Worm (Caenorhabditis elegans) whole organism, young adult: ENCODE data around the gene rpn-3.
A peak's percentile ranks its signal among the peaks of the same experiment; 100 is the strongest.

Source experiments
- B0261.1 ChIP-seq: sonication (generic microtip); optimal IDR thresholded peaks from 2 replicates; lab custom pipeline; 2016; ENCODE audit warnings: mild to moderate bottlenecking, missing genetic modification characterization, moderate library complexity, missing compliant biosample characterization
- C17E4.6 ChIP-seq: fragments of 200-800 bp; sonication (Bioruptor generic); IDR thresholded peaks from 2 replicates; pipeline ENCODE4 v1.3.6; 2022; ENCODE audit warnings: missing genetic modification reagents, missing genetic modification characterization, missing compliant biosample characterization
- D2030.7 ChIP-seq: fragments of 200-800 bp; sonication (Bioruptor generic); IDR thresholded peaks from 2 replicates; pipeline ENCODE4 v1.3.6; 2022; ENCODE audit warnings: missing genetic modification reagents, missing genetic modification characterization, missing compliant biosample characterization
- F10E7.11 ChIP-seq: sonication (generic microtip); optimal IDR thresholded peaks from 2 replicates; lab custom pipeline; 2017; ENCODE audit warnings: mild to moderate bottlenecking, missing genetic modification characterization, moderate library complexity, missing compliant biosample characterization
- F23B12.7 ChIP-seq: sonication (generic microtip); optimal IDR thresholded peaks from 2 replicates; lab custom pipeline; 2017; ENCODE audit warnings: missing genetic modification characterization, mild to moderate bottlenecking, missing compliant biosample characterization, antibody characterized with exemption, moderate library complexity; ENCODE audit not compliant: insufficient read depth
- F37B4.10 ChIP-seq: fragments of 200-800 bp; sonication (Bioruptor generic); IDR thresholded peaks from 2 replicates; pipeline ENCODE4 v1.3.6; 2022; ENCODE audit warnings: missing genetic modification characterization, missing compliant biosample characterization
- F57C9.4 ChIP-seq: sonication (generic microtip); optimal IDR thresholded peaks from 2 replicates; lab custom pipeline; 2017; ENCODE audit warnings: mild to moderate bottlenecking, missing genetic modification characterization, missing compliant biosample characterization
- K11D2.4 ChIP-seq: fragments of 200-800 bp; sonication (Bioruptor generic); IDR thresholded peaks from 2 replicates; pipeline ENCODE4 v1.3.6; 2022; ENCODE audit warnings: missing genetic modification reagents, missing genetic modification characterization, missing compliant biosample characterization
- T07F8.4 ChIP-seq: sonication (generic microtip); optimal IDR thresholded peaks from 2 replicates; lab custom pipeline; 2016; ENCODE audit warnings: mild to moderate bottlenecking, missing genetic modification characterization, moderate library complexity, missing compliant biosample characterization
- Y56A3A.18 ChIP-seq: fragments of 200-800 bp; sonication (Bioruptor generic); IDR thresholded peaks from 2 replicates; pipeline ENCODE4 v1.3.6; 2022; ENCODE audit warnings: missing genetic modification reagents, missing genetic modification characterization, missing compliant biosample characterization
- ZK185.1 ChIP-seq: sonication (generic microtip); optimal IDR thresholded peaks from 2 replicates; lab custom pipeline; 2016; ENCODE audit warnings: mild to moderate bottlenecking, missing genetic modification characterization, missing compliant biosample characterization; ENCODE audit not compliant: poor library complexity, severe bottlenecking
- akir-1 ChIP-seq: fragments of 200-800 bp; sonication (Bioruptor generic); optimal IDR thresholded peaks from 2 replicates; lab custom pipeline; 2018; ENCODE audit warnings: mild to moderate bottlenecking, missing genetic modification characterization, moderate library complexity, missing compliant biosample characterization
- ama-1 ChIP-seq, 3 experiments: fragments of 150-350 bp in 1 of 3; sonication (generic microtip) in 2 of 3; optimal IDR thresholded peaks; 2 replicates each; lab custom pipeline; 2014 to 2018; ENCODE audit warnings: missing biosample characterization in 2 of 3, missing genetic modification characterization in 2 of 3, missing genetic modification reagents in 2 of 3
- aptf-2 ChIP-seq: fragments of 200-800 bp; sonication (Bioruptor generic); conservative IDR thresholded peaks from 2 replicates; pipeline ENCODE4 v1.3.6; 2022; ENCODE audit warnings: missing genetic modification reagents, missing genetic modification characterization, missing compliant biosample characterization
- atf-7 ChIP-seq: sonication (generic microtip); optimal IDR thresholded peaks from 2 replicates; lab custom pipeline; 2017; ENCODE audit warnings: mild to moderate bottlenecking, missing genetic modification characterization, missing compliant biosample characterization
- bed-2 ChIP-seq: fragments of 200-800 bp; sonication (Bioruptor generic); IDR thresholded peaks from 2 replicates; pipeline ENCODE4 v1.3.6; 2022; ENCODE audit warnings: missing genetic modification reagents, missing genetic modification characterization, missing compliant biosample characterization
- cebp-1 ChIP-seq, 2 experiments: fragments of 200-800 bp in 1 of 2; sonication (Bioruptor generic) in 1 of 2; sonication (generic microtip) in 1 of 2; IDR thresholded peaks in 1 of 2; optimal IDR thresholded peaks in 1 of 2; 2 replicates each; pipeline versions ENCODE4 v1.3.6 to Lab custom; 2017 to 2022; ENCODE audit warnings: missing compliant biosample characterization in 2 of 2, missing genetic modification characterization in 2 of 2, mild to moderate bottlenecking in 1 of 2, missing genetic modification reagents in 1 of 2, moderate library complexity in 1 of 2
- ceh-100 ChIP-seq: fragments of 200-800 bp; sonication (Bioruptor generic); IDR thresholded peaks from 2 replicates; pipeline ENCODE4 v1.3.6; 2022; ENCODE audit warnings: missing genetic modification reagents, missing genetic modification characterization, missing compliant biosample characterization
- ceh-27 ChIP-seq: fragments of 200-800 bp; sonication (Bioruptor generic); optimal IDR thresholded peaks from 2 replicates; lab custom pipeline; 2018; ENCODE audit warnings: mild to moderate bottlenecking, missing genetic modification characterization, moderate library complexity, missing compliant biosample characterization
- ceh-91 ChIP-seq: fragments of 200-800 bp; sonication (Bioruptor generic); IDR thresholded peaks from 2 replicates; pipeline ENCODE4 v1.3.6; 2022; ENCODE audit warnings: missing genetic modification reagents, missing genetic modification characterization, missing compliant biosample characterization
- dox-1 ChIP-seq: fragments of 200-800 bp; sonication (Bioruptor generic); IDR thresholded peaks from 2 replicates; pipeline ENCODE4 v1.3.6; 2022; ENCODE audit warnings: missing genetic modification reagents, missing genetic modification characterization, missing compliant biosample characterization
- egrh-3 ChIP-seq: fragments of 200-800 bp; sonication (Bioruptor generic); IDR thresholded peaks from 2 replicates; pipeline ENCODE4 v1.3.6; 2022; ENCODE audit warnings: missing genetic modification reagents, missing genetic modification characterization, missing compliant biosample characterization
- ekl-4 ChIP-seq: fragments of 200-800 bp; sonication (Bioruptor generic); IDR thresholded peaks from 2 replicates; pipeline ENCODE4 v1.3.6; 2022; ENCODE audit warnings: missing genetic modification reagents, missing genetic modification characterization, missing compliant biosample characterization
- ets-4 ChIP-seq: fragments of 200-800 bp; sonication (Bioruptor generic); optimal IDR thresholded peaks from 2 replicates; lab custom pipeline; 2018; ENCODE audit warnings: mild to moderate bottlenecking, missing genetic modification characterization, missing compliant biosample characterization
- hlh-12 ChIP-seq: sonication (generic microtip); optimal IDR thresholded peaks from 2 replicates; lab custom pipeline; 2016; ENCODE audit warnings: missing genetic modification characterization, missing compliant biosample characterization
- hlh-26 ChIP-seq: fragments of 200-800 bp; sonication (Bioruptor generic); conservative IDR thresholded peaks from 2 replicates; pipeline ENCODE4 v1.3.6; 2022; ENCODE audit warnings: missing genetic modification reagents, missing genetic modification characterization, missing compliant biosample characterization
- hmg-20 ChIP-seq: fragments of 200-800 bp; sonication (Bioruptor generic); IDR thresholded peaks from 2 replicates; pipeline ENCODE4 v1.3.6; 2022; ENCODE audit warnings: missing genetic modification reagents, missing genetic modification characterization, missing compliant biosample characterization
- let-607 ChIP-seq, 2 experiments: fragments of 200-800 bp in 1 of 2; sonication (Bioruptor generic) in 1 of 2; sonication (generic microtip) in 1 of 2; optimal IDR thresholded peaks; 2 replicates each; lab custom pipeline; 2016 to 2018; ENCODE audit warnings: mild to moderate bottlenecking in 2 of 2, missing compliant biosample characterization in 2 of 2, missing genetic modification characterization in 2 of 2, moderate library complexity in 2 of 2, missing genotype in 1 of 2
- lsl-1 ChIP-seq: fragments of 200-800 bp; sonication (Bioruptor generic); optimal IDR thresholded peaks from 2 replicates; lab custom pipeline; 2018; ENCODE audit warnings: mild to moderate bottlenecking, missing genetic modification characterization, moderate library complexity, missing compliant biosample characterization
- madf-6 ChIP-seq: fragments of 200-800 bp; sonication (Bioruptor generic); IDR thresholded peaks from 2 replicates; pipeline ENCODE4 v1.3.6; 2022; ENCODE audit warnings: missing genetic modification reagents, missing genetic modification characterization, missing compliant biosample characterization
- mxl-1 ChIP-seq: sonication (generic microtip); optimal IDR thresholded peaks from 2 replicates; lab custom pipeline; 2016; ENCODE audit warnings: missing genetic modification characterization, missing compliant biosample characterization
- nfya-2 ChIP-seq: fragments of 200-800 bp; sonication (Bioruptor generic); IDR thresholded peaks from 2 replicates; pipeline ENCODE4 v1.3.6; 2022; ENCODE audit warnings: missing genetic modification reagents, missing genetic modification characterization, missing compliant biosample characterization
- nhr-120 ChIP-seq: fragments of 200-800 bp; sonication (Bioruptor generic); IDR thresholded peaks from 2 replicates; pipeline ENCODE4 v1.3.6; 2022; ENCODE audit warnings: missing genetic modification characterization, missing compliant biosample characterization
- nhr-27 ChIP-seq: fragments of 200-800 bp; sonication (Bioruptor generic); optimal IDR thresholded peaks from 2 replicates; lab custom pipeline; 2018; ENCODE audit warnings: mild to moderate bottlenecking, missing genetic modification characterization, moderate library complexity, missing compliant biosample characterization
- nhr-90 ChIP-seq: sonication (generic microtip); optimal IDR thresholded peaks from 2 replicates; lab custom pipeline; 2016; ENCODE audit warnings: missing genotype, mild to moderate bottlenecking, missing genetic modification characterization, missing compliant biosample characterization
- rcor-1 ChIP-seq: fragments of 200-800 bp; sonication (Bioruptor generic); IDR thresholded peaks from 2 replicates; pipeline ENCODE4 v1.3.6; 2022; ENCODE audit warnings: missing genetic modification reagents, missing genetic modification characterization, missing compliant biosample characterization
- repo-1 ChIP-seq: sonication (generic microtip); optimal IDR thresholded peaks from 2 replicates; lab custom pipeline; 2017; ENCODE audit warnings: mild to moderate bottlenecking, missing genetic modification characterization, missing compliant biosample characterization
- rpc-1 ChIP-seq, 2 experiments: fragments of 150-350 bp in 1 of 2; sonication (generic microtip) in 1 of 2; optimal IDR thresholded peaks; 2 replicates each; lab custom pipeline; 2014 to 2018; ENCODE audit warnings: missing biosample characterization in 1 of 2, missing genetic modification characterization in 1 of 2, missing genetic modification reagents in 1 of 2, missing genotype in 1 of 2
- sea-2 ChIP-seq: fragments of 200-800 bp; sonication (Bioruptor generic); IDR thresholded peaks from 2 replicates; pipeline ENCODE4 v1.3.6; 2022; ENCODE audit warnings: missing genetic modification characterization, missing compliant biosample characterization
- sptf-2 ChIP-seq: fragments of 200-800 bp; sonication (Bioruptor generic); optimal IDR thresholded peaks from 2 replicates; lab custom pipeline; 2018; ENCODE audit warnings: mild to moderate bottlenecking, missing genetic modification characterization, missing compliant biosample characterization
- tbp1 ChIP-seq: fragments of 200-800 bp; sonication (Bioruptor generic); optimal IDR thresholded peaks from 2 replicates; lab custom pipeline; 2018; ENCODE audit warnings: mild to moderate bottlenecking, missing genetic modification characterization, missing compliant biosample characterization
- tlf-1 ChIP-seq: fragments of 200-800 bp; sonication (Bioruptor generic); optimal IDR thresholded peaks from 2 replicates; lab custom pipeline; 2018; ENCODE audit warnings: mild to moderate bottlenecking, missing genetic modification characterization, missing compliant biosample characterization
- unc-62 ChIP-seq: fragments of 150-350 bp; optimal IDR thresholded peaks from 2 replicates; lab custom pipeline; 2014; ENCODE audit warnings: missing biosample characterization, missing genetic modification reagents, missing genetic modification characterization
- xnd-1 ChIP-seq: sonication (generic microtip); optimal IDR thresholded peaks from 2 replicates; lab custom pipeline; 2016; ENCODE audit warnings: missing genotype, missing genetic modification reagents, missing genetic modification characterization, missing compliant biosample characterization
- zim-3 ChIP-seq: sonication (generic microtip); optimal IDR thresholded peaks from 2 replicates; lab custom pipeline; 2017; ENCODE audit warnings: mild to moderate bottlenecking, missing genetic modification characterization, moderate library complexity, missing compliant biosample characterization
- ztf-18 ChIP-seq: sonication (generic microtip); optimal IDR thresholded peaks from 2 replicates; lab custom pipeline; 2016; ENCODE audit warnings: missing genotype, mild to moderate bottlenecking, missing genetic modification characterization, missing compliant biosample characterization
- ztf-26 ChIP-seq: sonication (generic microtip); optimal IDR thresholded peaks from 2 replicates; lab custom pipeline; 2017; ENCODE audit warnings: missing genetic modification characterization, missing compliant biosample characterization
- ztf-28 ChIP-seq: fragments of 200-800 bp; sonication (Bioruptor generic); IDR thresholded peaks from 2 replicates; pipeline ENCODE4 v1.3.6; 2022; ENCODE audit warnings: missing genetic modification reagents, missing genetic modification characterization, missing compliant biosample characterization

Gene rpn-3

ce11 chrIII:8425076-8425475 lies 22.1 kb upstream of the rpn-3 start (continued):
- TF ChIP-seq ztf-26, result peak; percentile 54
- TF ChIP-seq ztf-28 (GFP tag; lab: Robert Waterston, UW), result no peak
- peak; percentile 56 for TF ChIP-seq nhr-90 (tag; lab: Kevin White, UChicago)
- TF ChIP-seq ZK185.1 (tag; lab: Kevin White, UChicago), result peak; percentile 62
- TF ChIP-seq ceh-100 (GFP tag; lab: Robert Waterston, UW), result no peak
- peak; percentile 34 for TF ChIP-seq atf-7 (tag; lab: Kevin White, UChicago)
- TF ChIP-seq ama-1 (optimal IDR thresholded peaks at IDR 0.05; lab: Kevin White, UChicago), result no peak
- no peak for TF ChIP-seq ama-1 (GFP tag; optimal IDR thresholded peaks at IDR 0.05; lab: Kevin White, UChicago)
- no peak for TF ChIP-seq sptf-2 (GFP tag; lab: Kevin White, UChicago)
- peak; percentile 65; the same call in 1 of the 2 replicates for TF ChIP-seq Y56A3A.18 (GFP tag; lab: Robert Waterston, UW)
- TF ChIP-seq B0261.1 (tag; lab: Kevin White, UChicago), result no peak
- TF ChIP-seq ceh-27 (GFP tag; lab: Kevin White, UChicago), result peak; percentile 49
- no peak for TF ChIP-seq T07F8.4 (tag; lab: Kevin White, UChicago)
- TF ChIP-seq madf-6, result no peak
- TF ChIP-seq unc-62 (GFP tag; lab: Kevin White, UChicago), result peak; percentile 61
- TF ChIP-seq aptf-2 (GFP tag; lab: Robert Waterston, UW), result no peak
- TF ChIP-seq F57C9.4 (tag; lab: Kevin White, UChicago), result no peak
- no peak for TF ChIP-seq xnd-1 (tag; lab: Kevin White, UChicago)
- no peak for TF ChIP-seq akir-1
- no peak for TF ChIP-seq sea-2 (GFP tag; lab: Robert Waterston, UW)
- TF ChIP-seq bed-2, result no peak
- no peak for TF ChIP-seq ceh-91
- peak; percentile 83 for TF ChIP-seq dox-1
- TF ChIP-seq hlh-26 (GFP tag; lab: Robert Waterston, UW), result no peak
- peak; percentile 68 for TF ChIP-seq ets-4 (GFP tag; lab: Kevin White, UChicago)
- no peak for TF ChIP-seq tlf-1 (GFP tag; lab: Kevin White, UChicago)
- TF ChIP-seq hlh-12 (tag; lab: Kevin White, UChicago), result no peak
- TF ChIP-seq zim-3, result no peak
- no peak for TF ChIP-seq D2030.7 (GFP tag; lab: Robert Waterston, UW)
- no peak for TF ChIP-seq K11D2.4
- no peak for TF ChIP-seq nhr-120
- no peak for TF ChIP-seq F10E7.11 (tag; lab: Kevin White, UChicago)
- peak; percentile 46 for TF ChIP-seq repo-1 (tag; lab: Kevin White, UChicago)
- TF ChIP-seq C17E4.6, result no peak
- no peak for TF ChIP-seq mxl-1 (tag; lab: Kevin White, UChicago)
- TF ChIP-seq nfya-2 (GFP tag; lab: Robert Waterston, UW), result no peak
- TF ChIP-seq nhr-27, result no peak
- TF ChIP-seq rcor-1 (GFP tag; lab: Robert Waterston, UW), result peak; percentile 63
- TF ChIP-seq F37B4.10 (GFP tag; lab: Robert Waterston, UW), result no peak
- TF ChIP-seq cebp-1 (GFP tag; IDR thresholded peaks at IDR 0.05; lab: Robert Waterston, UW), result peak; percentile 67; the same call in 1 of the 2 replicates
- TF ChIP-seq cebp-1 (tag; optimal IDR thresholded peaks at IDR 0.05; lab: Kevin White, UChicago), result peak; percentile 83
- TF ChIP-seq tbp1 (GFP tag; lab: Kevin White, UChicago), result peak; percentile 47
- no peak for TF ChIP-seq F23B12.7 (tag; lab: Kevin White, UChicago)
- TF ChIP-seq rpc-1 (optimal IDR thresholded peaks at IDR 0.05; lab: Kevin White, UChicago), result no peak
- no peak for TF ChIP-seq rpc-1 (tag; optimal IDR thresholded peaks at IDR 0.05; lab: Kevin White, UChicago)
- TF ChIP-seq egrh-3, result peak; percentile 41
- TF ChIP-seq ztf-18 (tag; lab: Kevin White, UChicago), result peak; percentile 38
- TF ChIP-seq let-607 (tag; optimal IDR thresholded peaks at IDR 0.05; lab: Kevin White, UChicago), result peak; percentile 90 to 92
- peak; percentile 58; the same call in 1 of the 2 replicates for TF ChIP-seq ekl-4 (GFP tag; lab: Robert Waterston, UW)
- no peak for TF ChIP-seq lsl-1 (GFP tag; lab: Kevin White, UChicago)
- no peak for TF ChIP-seq hmg-20 (GFP tag; lab: Robert Waterston, UW)
